Fruit fly (Drosophila melanogaster): Measurements from ENCODE around the gene fng.

fng gene

DNA sequence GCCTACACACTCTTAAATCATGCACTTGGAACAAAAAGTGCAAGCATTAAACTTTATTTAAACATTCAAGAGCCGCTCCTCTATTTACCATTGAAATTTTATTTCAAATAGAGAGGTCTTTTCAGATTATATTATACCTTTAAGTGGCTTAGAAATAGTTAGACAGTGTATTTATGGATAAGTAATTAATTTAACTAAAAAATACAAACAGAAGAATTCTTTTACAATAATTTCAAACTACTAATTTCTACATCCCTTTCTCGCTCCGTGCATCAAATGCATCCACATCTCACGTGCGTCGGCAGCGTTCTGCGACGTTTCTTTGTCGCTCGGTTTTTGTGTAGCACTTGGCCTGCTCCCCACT lies 806 bp upstream of the fng start (continued):
- TF ChIP-seq CG6854 (GFP tag; optimal IDR thresholded peaks at IDR 0.05): peak; percentile 18
- TF ChIP-seq B-H2 (GFP tag; optimal IDR thresholded peaks at IDR 0.05): no peak
- TF ChIP-seq pum (GFP tag; optimal IDR thresholded peaks at IDR 0.05): peak; percentile 49
- peak; percentile 39 for TF ChIP-seq CG1233 (GFP tag; optimal IDR thresholded peaks at IDR 0.05)
- TF ChIP-seq CG30020 (tag; optimal IDR thresholded peaks at IDR 0.05): peak; percentile 30
- TF ChIP-seq org-1 (GFP tag; optimal IDR thresholded peaks at IDR 0.05): peak; percentile 49
- TF ChIP-seq cato (GFP tag; optimal IDR thresholded peaks at IDR 0.05; ENCODE audit: borderline replicate concordance): peak; percentile 6
- TF ChIP-seq so (GFP tag; IDR thresholded peaks at IDR 0.05): peak; percentile 15; the same call in 1 of the 3 replicates
- TF ChIP-seq CG9817 (tag; optimal IDR thresholded peaks at IDR 0.05): no peak
- TF ChIP-seq CG30431 (GFP tag; optimal IDR thresholded peaks at IDR 0.05): peak; percentile 49
- peak; percentile 13 for TF ChIP-seq HHEX (GFP tag; optimal IDR thresholded peaks at IDR 0.05)
- TF ChIP-seq TFAM (GFP tag; optimal IDR thresholded peaks at IDR 0.05): no peak
- no peak for TF ChIP-seq CG16815 (GFP tag; optimal IDR thresholded peaks at IDR 0.05)
- TF ChIP-seq lab (GFP tag; optimal IDR thresholded peaks at IDR 0.05): peak; percentile 52
- peak; percentile 59; the same call in 2 of the 3 replicates for TF ChIP-seq dysf (GFP tag; IDR thresholded peaks at IDR 0.05)
- TF ChIP-seq CG13123 (GFP tag; optimal IDR thresholded peaks at IDR 0.05): peak; percentile 5
- TF ChIP-seq ase (GFP tag; IDR thresholded peaks at IDR 0.05): peak; percentile 48; the same call in 1 of the 3 replicates
- TF ChIP-seq MTF-1 (GFP tag; optimal IDR thresholded peaks at IDR 0.05; ENCODE audit: borderline replicate concordance): peak; percentile 5
- TF ChIP-seq CG13775 (GFP tag; optimal IDR thresholded peaks at IDR 0.05): peak; percentile 50
- no peak for TF ChIP-seq Aef1 (GFP tag; IDR thresholded peaks at IDR 0.05)
- TF ChIP-seq dmrt11E (tag; optimal IDR thresholded peaks at IDR 0.05): peak; percentile 74
- TF ChIP-seq zen (tag; optimal IDR thresholded peaks at IDR 0.05): peak; percentile 21
- no peak for TF ChIP-seq CG12071 (GFP tag; optimal IDR thresholded peaks at IDR 0.05)
- TF ChIP-seq bab2 (GFP tag; optimal IDR thresholded peaks at IDR 0.05): peak; percentile 35
- TF ChIP-seq CG17829 (tag; optimal IDR thresholded peaks at IDR 0.05): peak; percentile 81
- TF ChIP-seq sima (GFP tag; optimal IDR thresholded peaks at IDR 0.05): no peak
- TF ChIP-seq Bteb2 (GFP tag; optimal IDR thresholded peaks at IDR 0.05): peak; percentile 2
- TF ChIP-seq sens (GFP tag): peak; percentile 97
- no peak for TF ChIP-seq Atf3 (GFP tag; optimal IDR thresholded peaks at IDR 0.05)
- peak; percentile 27; the same call in 1 of the 3 replicates for TF ChIP-seq CG7357 (GFP tag; IDR thresholded peaks at IDR 0.05)
- peak; percentile 30 for TF ChIP-seq CG6654 (GFP tag; optimal IDR thresholded peaks at IDR 0.05)
- TF ChIP-seq Nf-YC (tag; optimal IDR thresholded peaks at IDR 0.05): no peak
- peak; percentile 61 for TF ChIP-seq slp2 (GFP tag; optimal IDR thresholded peaks at IDR 0.05)
- peak; percentile 57 for TF ChIP-seq CG17385 (GFP tag; optimal IDR thresholded peaks at IDR 0.05)
- no peak for TF ChIP-seq sug (tag; optimal IDR thresholded peaks at IDR 0.05)
- TF ChIP-seq seq (GFP tag; IDR thresholded peaks at IDR 0.05): no peak
- TF ChIP-seq CG10462 (GFP tag; optimal IDR thresholded peaks at IDR 0.05): peak; percentile 28
- TF ChIP-seq kay (GFP tag; optimal IDR thresholded peaks at IDR 0.05): peak; percentile 2
- TF ChIP-seq gfzf (GFP tag; optimal IDR thresholded peaks at IDR 0.05): no peak
- TF ChIP-seq chif (GFP tag; optimal IDR thresholded peaks at IDR 0.05): peak; percentile 45 to 53
- no peak for TF ChIP-seq wdn (GFP tag; IDR thresholded peaks at IDR 0.05)
- TF ChIP-seq CG7987 (GFP tag; optimal IDR thresholded peaks at IDR 0.05): peak; percentile 19
- peak; percentile 76 for TF ChIP-seq CoRest (tag; optimal IDR thresholded peaks at IDR 0.05)
- no peak for TF ChIP-seq CG7745 (tag; optimal IDR thresholded peaks at IDR 0.05)
- peak; percentile 3 for TF ChIP-seq pb (GFP tag; optimal IDR thresholded peaks at IDR 0.05)
- TF ChIP-seq hkb (optimal IDR thresholded peaks at IDR 0.05): no peak
- TF ChIP-seq hkb (GFP tag; IDR thresholded peaks at IDR 0.05): peak; percentile 69
- no peak for TF ChIP-seq chm (GFP tag; IDR thresholded peaks at IDR 0.05)
- TF ChIP-seq corto (GFP tag; optimal IDR thresholded peaks at IDR 0.05): peak; percentile 81
- no peak for TF ChIP-seq rib (GFP tag; IDR thresholded peaks at IDR 0.05)
- TF ChIP-seq gem (tag; optimal IDR thresholded peaks at IDR 0.05): peak; percentile 88
- TF ChIP-seq CG11695 (GFP tag; IDR thresholded peaks at IDR 0.05): peak; percentile 57; the same call in 2 of the 3 replicates

Data from whole organism, embryonic.